Fruit fly (Drosophila melanogaster) whole organism, embryonic: ENCODE results near the gene Bicra.
A peak's percentile ranks its signal among the peaks of the same experiment; 100 is the strongest.

Experiments used
- Adf1 ChIP-seq: fragments of 200-800 bp; sonication (Bioruptor generic); IDR thresholded peaks from 2 replicates; pipeline ENCODE4 v1.3.6; 2022; ENCODE audit warnings: missing biosample characterization, missing genetic modification characterization
- Atf3 ChIP-seq: fragments of 200-800 bp; sonication (Bioruptor generic); optimal IDR thresholded peaks from 3 replicates; lab custom pipeline; 2016; ENCODE audit warnings: missing biosample characterization, missing genetic modification characterization
- CG10321 ChIP-seq: fragments of 200-800 bp; sonication (Bioruptor generic); IDR thresholded peaks from 2 replicates; pipeline ENCODE4 v1.3.6; 2022; ENCODE audit warnings: missing biosample characterization, missing genetic modification characterization
- CG10366 ChIP-seq: fragments of 200-800 bp; sonication (Bioruptor generic); IDR thresholded peaks from 2 replicates; pipeline ENCODE4 v1.3.6; 2022; ENCODE audit warnings: missing biosample characterization, missing genetic modification characterization
- CG10979 ChIP-seq: fragments of 200-800 bp; sonication (Bioruptor generic); optimal IDR thresholded peaks from 2 replicates; lab custom pipeline; 2018; ENCODE audit warnings: missing biosample characterization, mild to moderate bottlenecking, missing genetic modification characterization, moderate library complexity
- CG12071 ChIP-seq: fragments of 200-800 bp; sonication (Bioruptor generic); optimal IDR thresholded peaks from 3 replicates; lab custom pipeline; 2018; ENCODE audit warnings: missing biosample characterization, mild to moderate bottlenecking, missing genetic modification characterization
- CG13287 ChIP-seq: fragments of 200-800 bp; sonication (Bioruptor generic); IDR thresholded peaks from 2 replicates; pipeline ENCODE4 v1.3.6; 2022; ENCODE audit warnings: missing biosample characterization, missing genetic modification characterization; ENCODE audit not compliant: partially characterized antibody
- CG13624 ChIP-seq: fragments of 200-800 bp; sonication (Bioruptor generic); optimal IDR thresholded peaks from 2 replicates; lab custom pipeline; 2016; ENCODE audit warnings: missing biosample characterization, missing genetic modification characterization
- CG14710 ChIP-seq: fragments of 200-800 bp; sonication (Bioruptor generic); optimal IDR thresholded peaks from 3 replicates; lab custom pipeline; 2019; ENCODE audit warnings: missing biosample characterization, mild to moderate bottlenecking, missing genetic modification characterization, moderate library complexity
- CG16779 ChIP-seq: fragments of 200-800 bp; sonication (Bioruptor generic); IDR thresholded peaks from 2 replicates; pipeline ENCODE4 v1.3.6; 2022; ENCODE audit warnings: missing biosample characterization, missing genetic modification characterization
- CG17802 ChIP-seq: fragments of 200-800 bp; sonication (Bioruptor generic); optimal IDR thresholded peaks from 2 replicates; lab custom pipeline; 2018; ENCODE audit warnings: missing biosample characterization, mild to moderate bottlenecking, missing genetic modification characterization, moderate library complexity
- CG18011 ChIP-seq: fragments of 200-800 bp; sonication (Bioruptor generic); optimal IDR thresholded peaks from 2 replicates; lab custom pipeline; 2017; ENCODE audit warnings: missing biosample characterization, missing genetic modification characterization, mild to moderate bottlenecking, moderate library complexity, missing genotype
- CG18619 ChIP-seq: fragments of 200-800 bp; sonication (Bioruptor generic); optimal IDR thresholded peaks from 3 replicates; lab custom pipeline; 2017; ENCODE audit warnings: missing biosample characterization, mild to moderate bottlenecking, missing genetic modification characterization
- CG30403 ChIP-seq: fragments of 200-800 bp; sonication (Bioruptor generic); optimal IDR thresholded peaks from 3 replicates; lab custom pipeline; 2016; ENCODE audit warnings: missing biosample characterization, missing genetic modification characterization
- CG31224 ChIP-seq: fragments of 200-800 bp; sonication (Bioruptor generic); IDR thresholded peaks from 2 replicates; pipeline ENCODE4 v1.3.6; 2022; ENCODE audit warnings: missing biosample characterization, missing genetic modification characterization
- CG31441 ChIP-seq: fragments of 200-800 bp; sonication (Bioruptor generic); IDR thresholded peaks from 2 replicates; pipeline ENCODE4 v1.3.6; 2022; ENCODE audit warnings: missing biosample characterization, missing genetic modification characterization
- CG3726 ChIP-seq: fragments of 200-800 bp; sonication (Bioruptor generic); IDR thresholded peaks from 3 replicates; pipeline ENCODE4, ENCODE4 v1.3.6; 2022; ENCODE audit warnings: missing biosample characterization, missing genetic modification characterization
- CG3847 ChIP-seq: fragments of 200-800 bp; sonication (Bioruptor generic); IDR thresholded peaks from 2 replicates; pipeline ENCODE4 v1.3.6; 2022; ENCODE audit warnings: missing biosample characterization, missing genetic modification characterization
- CG42726 ChIP-seq: fragments of 200-800 bp; sonication (Bioruptor generic); IDR thresholded peaks from 2 replicates; pipeline ENCODE4 v1.3.6; 2022; ENCODE audit warnings: missing biosample characterization, missing genetic modification characterization; ENCODE audit not compliant: partially characterized antibody
- CG5180 ChIP-seq: fragments of 200-800 bp; sonication (Bioruptor generic); optimal IDR thresholded peaks from 3 replicates; lab custom pipeline; 2017; ENCODE audit warnings: missing biosample characterization, missing genetic modification characterization, mild to moderate bottlenecking, moderate library complexity, missing genetic modification reagents
- CG5953 ChIP-seq: fragments of 200-800 bp; sonication (Bioruptor generic); IDR thresholded peaks from 2 replicates; pipeline ENCODE4 v1.3.6; 2022; ENCODE audit warnings: missing biosample characterization, missing genetic modification characterization
- CG6683 ChIP-seq: fragments of 200-800 bp; sonication (Bioruptor generic); optimal IDR thresholded peaks from 2 replicates; lab custom pipeline; 2017; ENCODE audit warnings: missing biosample characterization, mild to moderate bottlenecking, missing genetic modification characterization, missing genetic modification reagents
- CG7271 ChIP-seq: fragments of 200-800 bp; sonication (Bioruptor generic); optimal IDR thresholded peaks from 2 replicates; lab custom pipeline; 2018; ENCODE audit warnings: missing biosample characterization, mild to moderate bottlenecking, missing genetic modification characterization, moderate library complexity
- CG7839 ChIP-seq: fragments of 200-800 bp; sonication (Bioruptor generic); optimal IDR thresholded peaks from 3 replicates; lab custom pipeline; 2018; ENCODE audit warnings: missing biosample characterization, mild to moderate bottlenecking, missing genetic modification characterization, moderate library complexity
- CG7928 ChIP-seq: fragments of 200-800 bp; sonication (Bioruptor generic); optimal IDR thresholded peaks from 2 replicates; lab custom pipeline; 2017; ENCODE audit warnings: missing biosample characterization, mild to moderate bottlenecking, missing genetic modification characterization
- CTCF ChIP-seq: fragments of 200-800 bp; sonication (Bioruptor generic); optimal IDR thresholded peaks from 2 replicates; lab custom pipeline; 2017; ENCODE audit warnings: missing biosample characterization, mild to moderate bottlenecking, missing genetic modification characterization, moderate library complexity
- Dref ChIP-seq: fragments of 200-800 bp; sonication (Bioruptor generic); IDR thresholded peaks from 2 replicates; pipeline ENCODE4 v1.3.6; 2022; ENCODE audit warnings: missing biosample characterization, missing genetic modification characterization
- E2f2 ChIP-seq: fragments of 200-800 bp; sonication (Bioruptor generic); IDR thresholded peaks from 2 replicates; pipeline ENCODE4 v1.3.6; 2022; ENCODE audit warnings: missing biosample characterization, missing genetic modification characterization
- Hr3 ChIP-seq: fragments of 200-800 bp; sonication (Bioruptor generic); optimal IDR thresholded peaks from 3 replicates; lab custom pipeline; 2016; ENCODE audit warnings: missing biosample characterization, missing genetic modification characterization
- Meics ChIP-seq: fragments of 200-800 bp; sonication (Bioruptor generic); optimal IDR thresholded peaks from 2 replicates; lab custom pipeline; 2017; ENCODE audit warnings: missing biosample characterization, mild to moderate bottlenecking, missing genetic modification characterization
- Spps ChIP-seq: fragments of 200-800 bp; sonication (Bioruptor generic); optimal IDR thresholded peaks from 2 replicates; lab custom pipeline; 2018; ENCODE audit warnings: missing biosample characterization, mild to moderate bottlenecking, missing genetic modification characterization
- ac ChIP-seq: fragments of 200-800 bp; sonication (Bioruptor generic); optimal IDR thresholded peaks from 3 replicates; lab custom pipeline; 2017; ENCODE audit warnings: missing biosample characterization, mild to moderate bottlenecking, missing genetic modification characterization
- al ChIP-seq: fragments of 200-800 bp; sonication (Bioruptor generic); IDR thresholded peaks from 2 replicates; pipeline ENCODE4 v1.3.6; 2022; ENCODE audit warnings: missing biosample characterization, missing genetic modification characterization
- ase ChIP-seq: fragments of 200-800 bp; sonication (Bioruptor generic); IDR thresholded peaks from 3 replicates; pipeline ENCODE4 v1.3.6; 2022; ENCODE audit warnings: missing biosample characterization, missing genetic modification characterization
- cato ChIP-seq: fragments of 200-800 bp; sonication (Bioruptor generic); optimal IDR thresholded peaks from 2 replicates; lab custom pipeline; 2016; ENCODE audit warnings: missing biosample characterization, missing genetic modification characterization, borderline replicate concordance
- caup ChIP-seq: fragments of 200-800 bp; sonication (Bioruptor generic); optimal IDR thresholded peaks from 3 replicates; lab custom pipeline; 2017; ENCODE audit warnings: missing biosample characterization, mild to moderate bottlenecking, missing genetic modification characterization, moderate library complexity; ENCODE audit not compliant: severe bottlenecking
- chinmo ChIP-seq: fragments of 200-800 bp; sonication (Bioruptor generic); IDR thresholded peaks from 4 replicates; pipeline ENCODE4 v1.3.6; 2022; ENCODE audit warnings: missing biosample characterization, missing genetic modification characterization; ENCODE audit not compliant: partially characterized antibody
- esg ChIP-seq: fragments of 200-800 bp; sonication (Bioruptor generic); conservative IDR thresholded peaks from 2 replicates; pipeline ENCODE4 v1.3.6; 2022; ENCODE audit warnings: missing biosample characterization, missing genetic modification characterization
- fd102C ChIP-seq: fragments of 200-800 bp; sonication (Bioruptor generic); optimal IDR thresholded peaks from 2 replicates; lab custom pipeline; 2018; ENCODE audit warnings: missing biosample characterization, mild to moderate bottlenecking, missing genetic modification characterization, moderate library complexity
- fru ChIP-seq: fragments of >200 bp; optimal IDR thresholded peaks from 2 replicates; lab custom pipeline; 2017
- hb ChIP-seq: fragments of 200-800 bp; sonication (Bioruptor generic); IDR thresholded peaks from 3 replicates; pipeline ENCODE4 v1.3.6; 2022; ENCODE audit warnings: missing biosample characterization, missing genetic modification characterization; ENCODE audit not compliant: partially characterized antibody
- ken ChIP-seq: fragments of 200-800 bp; sonication (Bioruptor generic); IDR thresholded peaks from 3 replicates; pipeline ENCODE4 v1.3.6; 2022; ENCODE audit warnings: missing biosample characterization, missing genetic modification characterization
- knrl ChIP-seq: fragments of 200-800 bp; sonication (Bioruptor generic); IDR thresholded peaks from 3 replicates; pipeline ENCODE4 v1.3.6; 2022; ENCODE audit warnings: missing biosample characterization, missing genetic modification characterization; ENCODE audit not compliant: partially characterized antibody
- nmo ChIP-seq: fragments of 200-800 bp; sonication (Bioruptor generic); optimal IDR thresholded peaks from 2 replicates; lab custom pipeline; 2018; ENCODE audit warnings: missing biosample characterization, mild to moderate bottlenecking, missing genetic modification characterization, moderate library complexity
- pita ChIP-seq: fragments of 200-800 bp; sonication (Bioruptor generic); optimal IDR thresholded peaks from 2 replicates; lab custom pipeline; 2017; ENCODE audit warnings: missing biosample characterization, mild to moderate bottlenecking, missing genetic modification characterization
- row ChIP-seq: fragments of 200-800 bp; sonication (Bioruptor generic); IDR thresholded peaks from 3 replicates; pipeline ENCODE4 v1.3.6; 2022; ENCODE audit warnings: missing biosample characterization, missing genetic modification characterization
- slbo ChIP-seq: fragments of 200-800 bp; sonication (Bioruptor generic); IDR thresholded peaks from 2 replicates; pipeline ENCODE4 v1.3.6; 2022; ENCODE audit warnings: missing biosample characterization, missing genetic modification characterization
- tna ChIP-seq: fragments of 200-800 bp; sonication (Bioruptor generic); IDR thresholded peaks from 2 replicates; pipeline ENCODE4 v1.3.6; 2022; ENCODE audit warnings: missing biosample characterization, missing genetic modification characterization; ENCODE audit not compliant: partially characterized antibody
- ttk ChIP-seq: fragments of 200-800 bp; sonication (Bioruptor generic); IDR thresholded peaks from 2 replicates; pipeline ENCODE4 v2.1.2; 2022; ENCODE audit warnings: missing biosample characterization, missing genetic modification characterization
- tup ChIP-seq: fragments of 200-800 bp; sonication (Bioruptor generic); optimal IDR thresholded peaks from 2 replicates; lab custom pipeline; 2016; ENCODE audit warnings: missing biosample characterization, mild to moderate bottlenecking, missing genetic modification characterization, moderate library complexity
- twi ChIP-seq: fragments of 200-800 bp; optimal IDR thresholded peaks from 2 replicates; lab custom pipeline; 2019; ENCODE audit warnings: missing biosample characterization, mild to moderate bottlenecking, missing genetic modification characterization, moderate library complexity
- zf30C ChIP-seq: fragments of 200-800 bp; sonication (Bioruptor generic); optimal IDR thresholded peaks from 3 replicates; lab custom pipeline; 2018; ENCODE audit warnings: missing biosample characterization, mild to moderate bottlenecking, missing genetic modification characterization

Bicra gene

dm6 chr3R:29055710-29056109, 7.1 kb upstream of the Bicra start, which contains the start of gene Sirt7 (continued):
- TF ChIP-seq ttk (GFP tag; lab: Robert Waterston, UW) (no peak), pita (GFP tag; lab: Kevin White, UChicago) (no peak), Meics (GFP tag; lab: Kevin White, UChicago) (no peak), caup (no peak), al (GFP tag; lab: Robert Waterston, UW) (no peak), CG5180 (GFP tag; lab: Kevin White, UChicago) (no peak), tna (GFP tag; lab: Robert Waterston, UW) (peak; percentile 93), CG16779 (GFP tag; lab: Robert Waterston, UW) (no peak), ac (no peak), cato (GFP tag; lab: Kevin White, UChicago) (no peak), slbo (GFP tag; lab: Robert Waterston, UW) (no peak), ken (GFP tag; lab: Robert Waterston, UW) (no peak), tup (GFP tag; lab: Kevin White, UChicago) (no peak), CG7928 (GFP tag; lab: Kevin White, UChicago) (no peak), fd102C (no peak), fru (lab: Kevin White, UChicago) (no peak), E2f2 (GFP tag; lab: Robert Waterston, UW) (peak; percentile 30; the same call in 1 of the 2 replicates), chinmo (peak; percentile 92; the same call in 3 of the 4 replicates), CG13624 (GFP tag; lab: Kevin White, UChicago) (no peak), zf30C (no peak), Spps (tag; lab: Kevin White, UChicago) (no peak), Dref (GFP tag; lab: Robert Waterston, UW) (peak; percentile 91), Atf3 (no peak), CG31224 (GFP tag; lab: Robert Waterston, UW) (no peak), CG10321 (no peak), CG7839 (tag; lab: Kevin White, UChicago) (no peak), nmo (peak; percentile 29), Hr3 (GFP tag; lab: Kevin White, UChicago) (no peak), CG6683 (no peak), twi (tag; lab: Kevin White, UChicago) (no peak), CG14710 (tag; lab: Kevin White, UChicago) (peak; percentile 49), hb (GFP tag; lab: Robert Waterston, UW) (peak; percentile 86), CG3847 (GFP tag; lab: Robert Waterston, UW) (no peak), CG18619 (GFP tag; lab: Kevin White, UChicago) (no peak), CG31441 (GFP tag; lab: Robert Waterston, UW) (no peak), CG3726 (no peak), CG10366 (no peak), CG30403 (GFP tag; lab: Kevin White, UChicago) (no peak), CG42726 (GFP tag; lab: Robert Waterston, UW) (peak; percentile 88), ase (GFP tag; lab: Robert Waterston, UW) (no peak), CG10979 (tag; lab: Kevin White, UChicago) (no peak), CG7271 (tag; lab: Kevin White, UChicago) (no peak), CG17802 (tag; lab: Kevin White, UChicago) (no peak), CTCF (GFP tag; lab: Kevin White, UChicago) (no peak), CG18011 (GFP tag; lab: Kevin White, UChicago) (no peak), knrl (GFP tag; lab: Robert Waterston, UW) (peak; percentile 94), esg (GFP tag; lab: Robert Waterston, UW) (no peak), Adf1 (GFP tag; lab: Robert Waterston, UW) (no peak), row (GFP tag; lab: Robert Waterston, UW) (peak; percentile 55; the same call in 2 of the 3 replicates), CG13287 (GFP tag; lab: Robert Waterston, UW) (peak; percentile 98), CG12071 (no peak), CG5953 (GFP tag; lab: Robert Waterston, UW) (no peak)
